Worm (Caenorhabditis elegans) whole organism, mixed stage, embryonic: Measurements from ENCODE around the gene F58A4.1.

Experiments used
- mab-5 ChIP-seq: fragments of 150-350 bp; optimal IDR thresholded peaks from 2 replicates; lab custom pipeline; 2014; ENCODE audit warnings: missing biosample characterization, missing genetic modification characterization
- mls-2 ChIP-seq: sonication (generic microtip); optimal IDR thresholded peaks from 2 replicates; lab custom pipeline; 2016; ENCODE audit warnings: mild to moderate bottlenecking, missing genetic modification characterization, moderate library complexity, missing compliant biosample characterization
- nhr-12 ChIP-seq: fragments of 150-350 bp; optimal IDR thresholded peaks from 2 replicates; lab custom pipeline; 2014; ENCODE audit warnings: missing biosample characterization, missing genetic modification characterization
- nhr-28 ChIP-seq: fragments of 150-350 bp; optimal IDR thresholded peaks from 2 replicates; lab custom pipeline; 2014; ENCODE audit warnings: missing biosample characterization, missing genetic modification characterization
- snpc-4 ChIP-seq: fragments of 150-350 bp; optimal IDR thresholded peaks from 2 replicates; lab custom pipeline; 2014; ENCODE audit warnings: missing biosample characterization, missing genetic modification characterization
- unc-62 ChIP-seq: fragments of 150-350 bp; optimal IDR thresholded peaks from 2 replicates; lab custom pipeline; 2014; ENCODE audit warnings: missing biosample characterization, missing genetic modification reagents, missing genetic modification characterization
- ztf-11 ChIP-seq: fragments of 150-350 bp; optimal IDR thresholded peaks from 2 replicates; lab custom pipeline; 2014; ENCODE audit warnings: missing biosample characterization, missing genetic modification characterization

- TF ChIP-seq ztf-11 (tag; lab: Kevin White, UChicago) (no peak), mab-5 (tag; lab: Kevin White, UChicago) (no peak), unc-62 (GFP tag; lab: Kevin White, UChicago) (no peak), nhr-28 (no peak), snpc-4 (tag; lab: Kevin White, UChicago) (no peak), nhr-12 (tag; lab: Kevin White, UChicago) (no peak), mls-2 (tag; lab: Kevin White, UChicago) (no peak)
Observed at ce11 chrIII:9620148-9620547, 21.9 kb downstream of the F58A4.1 start.
